Fruit fly (Drosophila melanogaster): Measurements from ENCODE around the gene Toll-6.
A peak's percentile ranks its signal among the peaks of the same experiment; 100 is the strongest.

Toll-6 gene

DNA sequence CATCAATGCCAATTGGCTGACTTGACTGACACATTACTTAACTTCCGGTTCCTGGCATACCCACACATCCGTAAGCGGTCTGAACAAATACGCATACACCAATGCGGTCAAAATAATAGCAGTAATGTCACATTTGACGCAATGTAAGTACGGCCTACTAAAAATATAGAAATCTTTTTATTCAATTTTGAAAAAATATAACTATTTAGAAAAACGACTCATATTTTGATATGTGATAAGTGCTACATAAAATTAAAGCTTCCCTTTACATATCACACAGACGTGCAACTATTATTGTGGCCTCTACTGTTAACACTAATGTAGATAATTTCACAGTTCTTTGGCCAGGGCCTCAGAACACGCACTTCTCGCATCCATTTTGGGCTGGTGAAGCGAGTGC is 17.2 kb downstream of the Toll-6 start (continued):
- TF ChIP-seq CG34422 (GFP tag; IDR thresholded peaks at IDR 0.05) (no peak), abd-A (tag; optimal IDR thresholded peaks at IDR 0.05) (no peak), ro (GFP tag; IDR thresholded peaks at IDR 0.05) (no peak), CG1647 (GFP tag; optimal IDR thresholded peaks at IDR 0.05) (no peak), dan (GFP tag; IDR thresholded peaks at IDR 0.05) (no peak), gce (GFP tag; IDR thresholded peaks at IDR 0.05) (no peak), Mes4 (GFP tag; optimal IDR thresholded peaks at IDR 0.05) (no peak), CG31441 (GFP tag; IDR thresholded peaks at IDR 0.05) (0 out of 2 replicates have a peak, but pooled peaks have one; percentile 37), CG6765 (GFP tag; optimal IDR thresholded peaks at IDR 0.05) (no peak), CG1603 (tag; optimal IDR thresholded peaks at IDR 0.05) (no peak), CG5953 (GFP tag; IDR thresholded peaks at IDR 0.05) (no peak), bbx (GFP tag; IDR thresholded peaks at IDR 0.05; ENCODE audit: partially characterized antibody) (no peak), sens-2 (GFP tag; IDR thresholded peaks at IDR 0.05) (no peak), CG12299 (tag; optimal IDR thresholded peaks at IDR 0.05) (no peak), Oli (tag; optimal IDR thresholded peaks at IDR 0.05) (peak; percentile 43), MBD-R2 (GFP tag; IDR thresholded peaks at IDR 0.05) (no peak), Dref (GFP tag; IDR thresholded peaks at IDR 0.05) (no peak), Bteb2 (GFP tag; optimal IDR thresholded peaks at IDR 0.05) (no peak), cas (GFP tag; IDR thresholded peaks at IDR 0.05) (no peak), ase (GFP tag; IDR thresholded peaks at IDR 0.05) (no peak), dimm (GFP tag; IDR thresholded peaks at IDR 0.05) (no peak), usp (GFP tag; optimal IDR thresholded peaks at IDR 0.05) (no peak), CkIIα-i1 (GFP tag; IDR thresholded peaks at IDR 0.05) (no peak), peb (GFP tag; IDR thresholded peaks at IDR 0.05) (no peak), schlank (tag; optimal IDR thresholded peaks at IDR 0.05) (no peak), slou (GFP tag; optimal IDR thresholded peaks at IDR 0.05) (no peak), CG13624 (GFP tag; optimal IDR thresholded peaks at IDR 0.05) (no peak), maf-S (GFP tag; optimal IDR thresholded peaks at IDR 0.05) (no peak), dati (GFP tag; IDR thresholded peaks at IDR 0.05) (no peak), CG11504 (tag; optimal IDR thresholded peaks at IDR 0.05) (peak; percentile 52), CG6683 (GFP tag; optimal IDR thresholded peaks at IDR 0.05) (no peak), Dip2 (GFP tag; IDR thresholded peaks at IDR 0.05) (no peak), trh (GFP tag; optimal IDR thresholded peaks at IDR 0.05) (no peak), CG8089 (GFP tag; optimal IDR thresholded peaks at IDR 0.05) (no peak), NK7.1 (GFP tag; optimal IDR thresholded peaks at IDR 0.05) (no peak), h (optimal IDR thresholded peaks at IDR 0.05) (no peak), Hr51 (GFP tag; optimal IDR thresholded peaks at IDR 0.05) (peak in 1 of 2 experiments; percentile 27), dmrt99B (tag; optimal IDR thresholded peaks at IDR 0.05) (peak; percentile 27), ems (GFP tag; optimal IDR thresholded peaks at IDR 0.05) (no peak), YL-1 (GFP tag; optimal IDR thresholded peaks at IDR 0.05) (no peak), CG9876 (GFP tag; optimal IDR thresholded peaks at IDR 0.05) (no peak), CG10274 (GFP tag; optimal IDR thresholded peaks at IDR 0.05) (no peak), CG13424 (tag; optimal IDR thresholded peaks at IDR 0.05) (no peak), Nf-YA (GFP tag; IDR thresholded peaks at IDR 0.05) (no peak), CG9215 (GFP tag; IDR thresholded peaks at IDR 0.05) (no peak), gcm2 (GFP tag; optimal IDR thresholded peaks at IDR 0.05) (no peak), so (GFP tag; IDR thresholded peaks at IDR 0.05) (no peak), Taf1 (GFP tag; IDR thresholded peaks at IDR 0.05) (no peak), lbe (GFP tag; optimal IDR thresholded peaks at IDR 0.05) (no peak), CG3065 (GFP tag; optimal IDR thresholded peaks at IDR 0.05) (no peak), CG17361 (GFP tag; IDR thresholded peaks at IDR 0.05) (0 out of 3 replicates have a peak, but pooled peaks have one; percentile 31), nerfin-1 (tag; optimal IDR thresholded peaks at IDR 0.05) (peak; percentile 63), zen (tag; optimal IDR thresholded peaks at IDR 0.05) (no peak), scrt (GFP tag; optimal IDR thresholded peaks at IDR 0.05) (no peak)

Measured in whole organism, embryonic.